Worm (Caenorhabditis elegans) whole organism, mixed stage, embryonic: ENCODE measurements around the gene srh-76.

Source experiments
- M03D4.4 ChIP-seq: sonication (generic microtip); optimal IDR thresholded peaks from 2 replicates; lab custom pipeline; 2017; ENCODE audit warnings: mild to moderate bottlenecking, missing genetic modification characterization, missing compliant biosample characterization
- bed-3 ChIP-seq: fragments of 200-800 bp; sonication (Bioruptor generic); optimal IDR thresholded peaks from 3 replicates; lab custom pipeline; 2018; ENCODE audit warnings: mild to moderate bottlenecking, missing genetic modification characterization, moderate library complexity, missing compliant biosample characterization
- blmp-1 ChIP-seq: fragments of 150-350 bp; optimal IDR thresholded peaks from 2 replicates; lab custom pipeline; 2014; ENCODE audit warnings: missing biosample characterization, missing genetic modification characterization
- ceh-39 ChIP-seq: fragments of 150-350 bp; optimal IDR thresholded peaks from 2 replicates; lab custom pipeline; 2014; ENCODE audit warnings: missing biosample characterization, missing genetic modification characterization
- ceh-43 ChIP-seq: fragments of 200-800 bp; sonication (Bioruptor generic); optimal IDR thresholded peaks from 2 replicates; lab custom pipeline; 2018; ENCODE audit warnings: mild to moderate bottlenecking, missing genetic modification characterization, moderate library complexity, missing compliant biosample characterization
- ceh-83 ChIP-seq: fragments of 200-800 bp; sonication (Bioruptor generic); optimal IDR thresholded peaks from 2 replicates; lab custom pipeline; 2018; ENCODE audit warnings: mild to moderate bottlenecking, missing genetic modification characterization, missing compliant biosample characterization
- ces-1 ChIP-seq: fragments of 150-350 bp; optimal IDR thresholded peaks from 2 replicates; lab custom pipeline; 2014; ENCODE audit warnings: missing biosample characterization, missing genetic modification reagents, missing genetic modification characterization
- cnd-1 ChIP-seq: fragments of 200-800 bp; sonication (Bioruptor generic); optimal IDR thresholded peaks from 2 replicates; lab custom pipeline; 2018; ENCODE audit warnings: mild to moderate bottlenecking, missing genetic modification characterization, missing compliant biosample characterization
- drap-1 ChIP-seq: fragments of 200-800 bp; sonication (Bioruptor generic); optimal IDR thresholded peaks from 3 replicates; lab custom pipeline; 2018; ENCODE audit warnings: mild to moderate bottlenecking, missing genetic modification characterization, missing compliant biosample characterization
- elt-1 ChIP-seq: sonication (generic microtip); optimal IDR thresholded peaks from 2 replicates; lab custom pipeline; 2017; ENCODE audit warnings: missing genetic modification characterization, mild to moderate bottlenecking, missing compliant biosample characterization, antibody characterized with exemption, moderate library complexity, borderline replicate concordance; ENCODE audit not compliant: insufficient read depth
- elt-3 ChIP-seq: fragments of 150-350 bp; optimal IDR thresholded peaks from 2 replicates; lab custom pipeline; 2014; ENCODE audit warnings: missing biosample characterization, missing genetic modification characterization
- flh-1 ChIP-seq: fragments of 200-800 bp; sonication (Bioruptor generic); optimal IDR thresholded peaks from 2 replicates; lab custom pipeline; 2018; ENCODE audit warnings: mild to moderate bottlenecking, missing genetic modification characterization, moderate library complexity, missing compliant biosample characterization
- ham-2 ChIP-seq: fragments of 200-800 bp; sonication (Bioruptor generic); optimal IDR thresholded peaks from 2 replicates; lab custom pipeline; 2018; ENCODE audit warnings: mild to moderate bottlenecking, missing genetic modification characterization, missing compliant biosample characterization
- hlh-1 ChIP-seq: fragments of 150-350 bp; optimal IDR thresholded peaks from 2 replicates; lab custom pipeline; 2014; ENCODE audit warnings: missing biosample characterization, missing genetic modification reagents, missing genetic modification characterization
- lin-13 ChIP-seq: fragments of 150-350 bp; optimal IDR thresholded peaks from 2 replicates; lab custom pipeline; 2014; ENCODE audit warnings: missing biosample characterization, missing genetic modification characterization
- lin-32 ChIP-seq: fragments of 200-800 bp; sonication (Bioruptor generic); optimal IDR thresholded peaks from 2 replicates; lab custom pipeline; 2018; ENCODE audit warnings: mild to moderate bottlenecking, missing genetic modification characterization, missing compliant biosample characterization
- lsy-2 ChIP-seq: fragments of 150-350 bp; optimal IDR thresholded peaks from 2 replicates; lab custom pipeline; 2014; ENCODE audit warnings: missing biosample characterization, missing genetic modification characterization
- mab-5 ChIP-seq: fragments of 150-350 bp; optimal IDR thresholded peaks from 2 replicates; lab custom pipeline; 2014; ENCODE audit warnings: missing biosample characterization, missing genetic modification characterization
- mep-1 ChIP-seq: fragments of 150-350 bp; optimal IDR thresholded peaks from 2 replicates; lab custom pipeline; 2017; ENCODE audit warnings: missing biosample characterization, missing genetic modification reagents, missing genetic modification characterization, inconsistent platforms
- mls-2 ChIP-seq: sonication (generic microtip); optimal IDR thresholded peaks from 2 replicates; lab custom pipeline; 2016; ENCODE audit warnings: mild to moderate bottlenecking, missing genetic modification characterization, moderate library complexity, missing compliant biosample characterization
- nhr-12 ChIP-seq: fragments of 150-350 bp; optimal IDR thresholded peaks from 2 replicates; lab custom pipeline; 2014; ENCODE audit warnings: missing biosample characterization, missing genetic modification characterization
- nhr-2 ChIP-seq: fragments of 150-350 bp; optimal IDR thresholded peaks from 2 replicates; lab custom pipeline; 2014; ENCODE audit warnings: missing biosample characterization, missing genetic modification characterization
- nhr-237 ChIP-seq: fragments of 150-350 bp; optimal IDR thresholded peaks from 2 replicates; lab custom pipeline; 2014; ENCODE audit warnings: missing biosample characterization, missing genetic modification characterization
- nhr-28 ChIP-seq: fragments of 150-350 bp; optimal IDR thresholded peaks from 2 replicates; lab custom pipeline; 2014; ENCODE audit warnings: missing biosample characterization, missing genetic modification characterization
- nhr-76 ChIP-seq: sonication (generic microtip); optimal IDR thresholded peaks from 2 replicates; lab custom pipeline; 2017; ENCODE audit warnings: missing biosample characterization, missing genetic modification characterization
- pha-4 ChIP-seq: fragments of 150-350 bp; optimal IDR thresholded peaks from 2 replicates; lab custom pipeline; 2018; ENCODE audit warnings: missing biosample characterization, missing genetic modification reagents, missing genetic modification characterization
- sem-2 ChIP-seq: fragments of 200-800 bp; sonication (Bioruptor generic); optimal IDR thresholded peaks from 2 replicates; lab custom pipeline; 2018; ENCODE audit warnings: mild to moderate bottlenecking, missing genetic modification characterization, missing compliant biosample characterization
- snpc-4 ChIP-seq: fragments of 150-350 bp; optimal IDR thresholded peaks from 2 replicates; lab custom pipeline; 2014; ENCODE audit warnings: missing biosample characterization, missing genetic modification characterization
- sptf-1 ChIP-seq: sonication (generic microtip); optimal IDR thresholded peaks from 2 replicates; lab custom pipeline; 2017; ENCODE audit warnings: mild to moderate bottlenecking, missing genetic modification characterization, moderate library complexity, missing compliant biosample characterization
- tbx-8 ChIP-seq: fragments of 200-800 bp; sonication (Bioruptor generic); optimal IDR thresholded peaks from 2 replicates; lab custom pipeline; 2018; ENCODE audit warnings: mild to moderate bottlenecking, missing genetic modification characterization, moderate library complexity, missing compliant biosample characterization
- unc-120 ChIP-seq: sonication (generic microtip); optimal IDR thresholded peaks from 2 replicates; lab custom pipeline; 2017; ENCODE audit warnings: missing genetic modification characterization, missing compliant biosample characterization; ENCODE audit not compliant: poor library complexity, severe bottlenecking
- unc-39 ChIP-seq: fragments of 150-350 bp; optimal IDR thresholded peaks from 2 replicates; lab custom pipeline; 2014; ENCODE audit warnings: missing biosample characterization, missing genetic modification characterization
- unc-62 ChIP-seq: fragments of 150-350 bp; optimal IDR thresholded peaks from 2 replicates; lab custom pipeline; 2014; ENCODE audit warnings: missing biosample characterization, missing genetic modification reagents, missing genetic modification characterization
- zip-8 ChIP-seq: fragments of 150-350 bp; optimal IDR thresholded peaks from 2 replicates; lab custom pipeline; 2014; ENCODE audit warnings: missing biosample characterization, missing genetic modification characterization
- ztf-11 ChIP-seq: fragments of 150-350 bp; optimal IDR thresholded peaks from 2 replicates; lab custom pipeline; 2014; ENCODE audit warnings: missing biosample characterization, missing genetic modification characterization

Gene srh-76

ce11 chrV:5833531-5833930 is at the start of gene srh-76:
Gene srh-76, plus strand, starts transcription at chrV:5833831.
- TF ChIP-seq lin-32 (GFP tag; lab: Kevin White, UChicago) (no peak), ceh-39 (tag; lab: Kevin White, UChicago) (no peak), lin-13 (tag; lab: Kevin White, UChicago) (no peak), nhr-237 (tag; lab: Kevin White, UChicago) (no peak), ceh-43 (GFP tag; lab: Kevin White, UChicago) (no peak), ces-1 (GFP tag; lab: Kevin White, UChicago) (no peak), ceh-83 (GFP tag; lab: Kevin White, UChicago) (no peak), nhr-76 (tag; lab: Kevin White, UChicago) (no peak)

ce11 chrV:5785372-5785771 is 48.3 kb upstream of the srh-76 start, which contains the start of gene F44E7.7:
Gene F44E7.7, minus strand, starts transcription at chrV:5785472.
- TF ChIP-seq bed-3 (GFP tag; lab: Kevin White, UChicago) (no peak), nhr-76 (tag; lab: Kevin White, UChicago) (no peak), sptf-1 (tag; lab: Kevin White, UChicago) (no peak), mls-2 (no peak), elt-1 (tag; lab: Kevin White, UChicago) (no peak), drap-1 (no peak), ces-1 (GFP tag; lab: Kevin White, UChicago) (no peak), snpc-4 (tag; lab: Kevin White, UChicago) (no peak), pha-4 (tag; lab: Kevin White, UChicago) (no peak), ztf-11 (no peak), ceh-39 (tag; lab: Kevin White, UChicago) (no peak), sem-2 (no peak), ceh-43 (GFP tag; lab: Kevin White, UChicago) (no peak), blmp-1 (no peak), tbx-8 (no peak), cnd-1 (tag; lab: Kevin White, UChicago) (no peak)

- TF ChIP-seq lin-32 (GFP tag; lab: Kevin White, UChicago) (no peak), sptf-1 (tag; lab: Kevin White, UChicago) (no peak), hlh-1 (no peak), unc-39 (tag; lab: Kevin White, UChicago) (no peak), mab-5 (tag; lab: Kevin White, UChicago) (no peak), ham-2 (no peak), ceh-83 (GFP tag; lab: Kevin White, UChicago) (no peak), tbx-8 (no peak), cnd-1 (tag; lab: Kevin White, UChicago) (no peak), mls-2 (no peak), elt-3 (no peak), ceh-43 (GFP tag; lab: Kevin White, UChicago) (no peak), lin-13 (tag; lab: Kevin White, UChicago) (no peak), nhr-28 (tag; lab: Kevin White, UChicago) (no peak), ztf-11 (no peak), mep-1 (no peak), nhr-2 (no peak)
These were observed 45.0 kb upstream of the srh-76 start for ce11 chrV:5788650-5789049.

DNA sequence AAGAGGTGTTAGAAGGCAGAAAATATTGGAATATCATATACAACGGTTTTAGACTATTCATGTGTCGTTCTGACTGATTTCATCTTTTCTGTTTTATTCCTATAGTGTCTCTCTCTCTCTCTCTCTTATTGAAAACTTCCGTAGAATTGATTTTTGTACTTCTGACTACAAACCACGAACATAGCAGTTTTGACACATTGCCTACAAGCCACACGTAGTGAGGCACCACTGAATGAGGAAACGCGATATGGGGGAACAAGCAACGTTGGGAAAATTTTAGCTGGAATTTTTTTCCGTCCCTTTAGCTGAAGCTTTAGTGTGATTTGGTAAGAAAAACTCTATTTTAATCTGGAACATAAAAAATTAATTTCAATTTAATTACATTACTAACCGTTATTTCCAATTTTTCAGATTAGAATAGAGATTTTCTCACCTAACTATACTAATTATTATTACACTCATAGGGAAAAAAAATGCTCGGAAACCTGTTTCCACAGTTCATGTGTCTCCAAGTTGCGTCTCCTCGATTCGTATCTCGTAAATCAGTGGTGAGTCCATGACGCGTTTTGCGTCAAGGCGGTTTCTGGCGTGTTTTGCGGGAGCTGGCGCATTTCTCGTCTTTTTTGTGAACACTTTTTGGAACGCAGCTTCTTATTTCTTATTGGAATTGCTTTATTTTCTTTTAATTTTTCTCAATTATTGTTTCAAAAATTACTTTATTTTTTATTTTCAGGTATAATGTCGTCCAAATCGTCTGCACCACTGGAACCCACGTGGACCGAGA is 42.9 kb upstream of the srh-76 start, which contains the start of the genes nhr-142 and F44E7.9:
Gene nhr-142 (minus strand): TSS at position 57 of the 784 bp plus-strand sequence.
Gene F44E7.9 (plus strand): TSS at position 734 of the 784 bp plus-strand sequence.
- TF ChIP-seq blmp-1 (no peak), mep-1 (peak; percentile 80), ces-1 (GFP tag; lab: Kevin White, UChicago) (peak; percentile 49), zip-8 (tag; lab: Kevin White, UChicago) (no peak), cnd-1 (tag; lab: Kevin White, UChicago) (peak; percentile 4), ham-2 (no peak), mab-5 (tag; lab: Kevin White, UChicago) (no peak), lin-32 (GFP tag; lab: Kevin White, UChicago) (no peak), hlh-1 (no peak), tbx-8 (no peak), ceh-43 (GFP tag; lab: Kevin White, UChicago) (peak; percentile 16), unc-39 (tag; lab: Kevin White, UChicago) (no peak), nhr-12 (no peak), ztf-11 (no peak), nhr-28 (tag; lab: Kevin White, UChicago) (no peak), pha-4 (tag; lab: Kevin White, UChicago) (peak; percentile 36), sptf-1 (tag; lab: Kevin White, UChicago) (peak; percentile 77), ceh-39 (tag; lab: Kevin White, UChicago) (no peak), lsy-2 (peak; percentile 72), M03D4.4 (tag; lab: Kevin White, UChicago) (peak; percentile 50), sem-2 (no peak), mls-2 (no peak), bed-3 (GFP tag; lab: Kevin White, UChicago) (peak; percentile 23), snpc-4 (tag; lab: Kevin White, UChicago) (no peak), nhr-237 (tag; lab: Kevin White, UChicago) (peak; percentile 47), flh-1 (GFP tag; lab: Kevin White, UChicago) (no peak), lin-13 (tag; lab: Kevin White, UChicago) (peak; percentile 83), unc-120 (tag; lab: Kevin White, UChicago) (peak; percentile 37), unc-62 (GFP tag; lab: Kevin White, UChicago) (peak; percentile 29), elt-3 (no peak), drap-1 (peak; percentile 71)
